Fruit fly (Drosophila melanogaster): ENCODE measurements around the gene CG2145.
"Not testable (repeated sequence)": the region's sequence is repeated elsewhere in the genome, so short reads cannot be mapped to it uniquely, and the experiment has no call there.

CG2145 gene

dm6 chrX:10936599-10936998 is 9.4 kb downstream of the CG2145 start (continued):
- peak; percentile 87 to 88 for TF ChIP-seq ss (GFP tag; optimal IDR thresholded peaks at IDR 0.05)
- peak; percentile 88 for TF ChIP-seq CG8119 (GFP tag; IDR thresholded peaks at IDR 0.05)
- peak; percentile 61 for TF ChIP-seq Hr39 (GFP tag; optimal IDR thresholded peaks at IDR 0.05)
- peak; percentile 86 for TF ChIP-seq OdsH (GFP tag; optimal IDR thresholded peaks at IDR 0.05)
- TF ChIP-seq Smox (GFP tag; optimal IDR thresholded peaks at IDR 0.05): peak; percentile 43
- TF ChIP-seq fd59A (GFP tag; optimal IDR thresholded peaks at IDR 0.05): peak; percentile 80
- TF ChIP-seq achi (GFP tag; optimal IDR thresholded peaks at IDR 0.05): peak; percentile 86
- TF ChIP-seq pdm3 (GFP tag; optimal IDR thresholded peaks at IDR 0.05): peak; percentile 88
- peak; percentile 78 for TF ChIP-seq CG11762 (GFP tag; optimal IDR thresholded peaks at IDR 0.05; ENCODE audit: insufficient read depth)
- peak; percentile 80 for TF ChIP-seq Lpt (GFP tag; optimal IDR thresholded peaks at IDR 0.05)
- TF ChIP-seq Met (GFP tag; optimal IDR thresholded peaks at IDR 0.05): peak; percentile 68
- peak; percentile 83 for TF ChIP-seq CG7368 (GFP tag; optimal IDR thresholded peaks at IDR 0.05)
- TF ChIP-seq CG8632 (GFP tag; optimal IDR thresholded peaks at IDR 0.05): peak; percentile 83
- TF ChIP-seq dac (GFP tag; optimal IDR thresholded peaks at IDR 0.05): peak; percentile 68
- TF ChIP-seq Eip93F (GFP tag; optimal IDR thresholded peaks at IDR 0.05): no peak

dm6 chrX:10950930-10951329 is 23.7 kb downstream of the CG2145 start, which contains the start of gene Rab9Fa:
Rab9Fa (minus strand) TSS chrX:10951030.
- not testable (repeated sequence) for TF ChIP-seq topi (GFP tag; optimal IDR thresholded peaks at IDR 0.05); OdsH (GFP tag; optimal IDR thresholded peaks at IDR 0.05); CG16779 (tag; optimal IDR thresholded peaks at IDR 0.05)

dm6 chrX:10952386-10952785 is 25.2 kb downstream of the CG2145 start, which contains the start of gene Rab9Fb:
Rab9Fb (minus strand) TSS chrX:10952486.
- TF ChIP-seq Ets96B (tag; optimal IDR thresholded peaks at IDR 0.05): no peak

dm6 chrX:10953240-10953639 is 26.0 kb downstream of the CG2145 start:
- TF ChIP-seq CG6854 (GFP tag; optimal IDR thresholded peaks at IDR 0.05) (no peak), fd85E (GFP tag; optimal IDR thresholded peaks at IDR 0.05) (no peak), Hr4 (GFP tag; optimal IDR thresholded peaks at IDR 0.05) (peak; percentile 81), CG32006 (GFP tag; optimal IDR thresholded peaks at IDR 0.05) (peak; percentile 92), CG15336 (GFP tag; IDR thresholded peaks at IDR 0.05) (peak; percentile 66), Lpt (GFP tag; optimal IDR thresholded peaks at IDR 0.05) (no peak), CG4318 (GFP tag; optimal IDR thresholded peaks at IDR 0.05) (peak; percentile 78), CG8119 (GFP tag; IDR thresholded peaks at IDR 0.05) (peak; percentile 78), Hr38 (GFP tag; optimal IDR thresholded peaks at IDR 0.05) (no peak), Gug (GFP tag; IDR thresholded peaks at IDR 0.05) (0 out of 2 replicates have a peak, but pooled peaks have one; percentile 8), eg (GFP tag; IDR thresholded peaks at IDR 0.05) (peak; percentile 33; the same call in 1 of the 3 replicates), CG6276 (GFP tag; optimal IDR thresholded peaks at IDR 0.05) (peak; percentile 66), CG6808 (GFP tag; optimal IDR thresholded peaks at IDR 0.05) (no peak), net (GFP tag; optimal IDR thresholded peaks at IDR 0.05) (no peak), cyc (GFP tag; optimal IDR thresholded peaks at IDR 0.05) (no peak), dac (GFP tag; optimal IDR thresholded peaks at IDR 0.05) (peak; percentile 68), OdsH (GFP tag; optimal IDR thresholded peaks at IDR 0.05) (no peak), CG10631 (GFP tag; optimal IDR thresholded peaks at IDR 0.05) (no peak), Eip78C (GFP tag) (peak; percentile 51), salr (GFP tag; optimal IDR thresholded peaks at IDR 0.05) (no peak)

- TF ChIP-seq CG8119 (GFP tag; IDR thresholded peaks at IDR 0.05) (peak; percentile 70), fd85E (GFP tag; optimal IDR thresholded peaks at IDR 0.05) (no peak), acj6 (GFP tag; optimal IDR thresholded peaks at IDR 0.05) (peak; percentile 46), esn (GFP tag; optimal IDR thresholded peaks at IDR 0.05) (peak; percentile 27), Blimp-1 (GFP tag; optimal IDR thresholded peaks at IDR 0.05) (no peak), Hr4 (GFP tag; optimal IDR thresholded peaks at IDR 0.05) (peak; percentile 68), Smox (GFP tag; optimal IDR thresholded peaks at IDR 0.05) (peak; percentile 16), CG11762 (GFP tag; optimal IDR thresholded peaks at IDR 0.05; ENCODE audit: insufficient read depth) (peak; percentile 11), pdm3 (GFP tag; optimal IDR thresholded peaks at IDR 0.05) (peak; percentile 54), CG3919 (GFP tag; optimal IDR thresholded peaks at IDR 0.05) (peak; percentile 60), net (GFP tag; optimal IDR thresholded peaks at IDR 0.05) (peak; percentile 55), CG3032 (tag; optimal IDR thresholded peaks at IDR 0.05) (no peak), CG11294 (GFP tag; IDR thresholded peaks at IDR 0.05) (no peak), Met (GFP tag; optimal IDR thresholded peaks at IDR 0.05) (no peak), CG4318 (GFP tag; optimal IDR thresholded peaks at IDR 0.05) (peak; percentile 66), CG31627 (GFP tag; optimal IDR thresholded peaks at IDR 0.05) (no peak), Eip93F (GFP tag; optimal IDR thresholded peaks at IDR 0.05) (no peak), CG34406 (GFP tag; optimal IDR thresholded peaks at IDR 0.05) (peak; percentile 39), Lpt (GFP tag; optimal IDR thresholded peaks at IDR 0.05) (peak; percentile 17), Sox15 (GFP tag; optimal IDR thresholded peaks at IDR 0.05) (no peak), CG7368 (GFP tag; optimal IDR thresholded peaks at IDR 0.05) (no peak)
Measured at dm6 chrX:10959912-10960311, 32.7 kb downstream of the CG2145 start.
